Worm (Caenorhabditis elegans) whole organism, L1 larva: ENCODE results near the gene Y22D7AL.6.

Experiments
- lin-13 ChIP-seq: fragments of 150-350 bp; optimal IDR thresholded peaks from 2 replicates; lab custom pipeline; 2014; ENCODE audit warnings: missing biosample characterization, missing genetic modification reagents, missing genetic modification characterization
- mab-9 ChIP-seq: fragments of 200-800 bp; sonication (Bioruptor generic); IDR thresholded peaks from 2 replicates; pipeline ENCODE4 v1.3.6; 2022; ENCODE audit warnings: missing genetic modification reagents, missing genetic modification characterization, missing compliant biosample characterization
- mdl-1 ChIP-seq, 2 experiments: fragments of 150-350 bp; optimal IDR thresholded peaks; 2 replicates each; lab custom pipeline; 2014 to 2017; ENCODE audit warnings: missing biosample characterization in 2 of 2, missing genetic modification characterization in 2 of 2, inconsistent platforms in 1 of 2
- mep-1 ChIP-seq: fragments of 150-350 bp; optimal IDR thresholded peaks from 2 replicates; lab custom pipeline; 2014; ENCODE audit warnings: missing biosample characterization, missing genetic modification characterization
- nhr-11 ChIP-seq: fragments of 150-350 bp; optimal IDR thresholded peaks from 2 replicates; lab custom pipeline; 2014; ENCODE audit warnings: missing biosample characterization, missing genetic modification characterization
- nhr-12 ChIP-seq: sonication (generic microtip); optimal IDR thresholded peaks from 2 replicates; lab custom pipeline; 2017; ENCODE audit warnings: missing biosample characterization, missing genetic modification characterization
- nhr-237 ChIP-seq: fragments of 150-350 bp; optimal IDR thresholded peaks from 2 replicates; lab custom pipeline; 2014; ENCODE audit warnings: missing biosample characterization, missing genetic modification characterization
- nhr-77 ChIP-seq: fragments of 150-350 bp; optimal IDR thresholded peaks from 2 replicates; lab custom pipeline; 2014; ENCODE audit warnings: missing biosample characterization, missing genetic modification characterization
- pax-3 ChIP-seq: fragments of 200-800 bp; sonication (Bioruptor generic); optimal IDR thresholded peaks from 2 replicates; lab custom pipeline; 2018; ENCODE audit warnings: mild to moderate bottlenecking, missing genetic modification characterization, moderate library complexity, missing compliant biosample characterization
- skn-1 ChIP-seq: fragments of 150-350 bp; optimal IDR thresholded peaks from 2 replicates; lab custom pipeline; 2014; ENCODE audit warnings: missing biosample characterization, missing genetic modification characterization
- snpc-4 ChIP-seq: fragments of 150-350 bp; optimal IDR thresholded peaks from 2 replicates; lab custom pipeline; 2014; ENCODE audit warnings: missing biosample characterization, missing genetic modification characterization
- unc-130 ChIP-seq: fragments of 150-350 bp; optimal IDR thresholded peaks from 2 replicates; lab custom pipeline; 2017; ENCODE audit warnings: missing biosample characterization, missing genetic modification characterization, inconsistent platforms
- unc-62 ChIP-seq: fragments of 150-350 bp; optimal IDR thresholded peaks from 2 replicates; lab custom pipeline; 2014; ENCODE audit warnings: missing biosample characterization, missing genetic modification reagents, missing genetic modification characterization
- ztf-4 ChIP-seq: fragments of 150-350 bp; optimal IDR thresholded peaks from 2 replicates; lab custom pipeline; 2014; ENCODE audit warnings: missing biosample characterization, missing genetic modification characterization

DNA sequence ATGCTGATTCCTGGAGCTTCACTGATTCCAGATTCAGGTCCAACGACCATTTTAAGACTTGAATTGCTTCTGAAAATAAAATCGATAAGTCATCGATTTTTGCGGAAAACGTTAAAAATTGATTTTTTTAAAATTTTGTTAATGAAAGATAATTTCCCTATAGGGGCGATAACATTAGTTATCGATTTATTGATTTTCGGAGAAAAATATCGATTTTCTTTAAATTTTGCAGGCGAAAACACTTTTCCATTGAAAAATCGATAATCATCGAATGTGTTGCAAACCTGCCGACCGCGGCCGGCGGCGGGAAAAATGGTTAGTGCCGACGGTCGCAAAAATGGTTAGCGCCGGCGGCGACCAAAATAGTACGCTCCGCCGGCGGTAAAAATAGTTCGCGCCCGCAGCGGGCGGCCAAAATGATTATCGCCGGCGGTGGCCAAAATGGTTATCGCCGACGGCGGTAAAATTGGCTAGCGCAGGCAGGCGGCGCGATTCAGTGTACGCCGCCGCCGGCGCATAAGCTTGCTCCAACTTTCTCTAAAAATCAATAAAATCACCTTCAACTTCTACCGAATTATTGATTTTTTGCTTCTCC is 8.3 kb downstream of the Y22D7AL.6 start:
- TF ChIP-seq nhr-237 (no peak), unc-62 (GFP tag; lab: Kevin White, UChicago) (no peak), unc-130 (tag; lab: Kevin White, UChicago) (no peak), mab-9 (GFP tag; lab: Robert Waterston, UW) (no peak), ztf-4 (tag; lab: Kevin White, UChicago) (no peak), mep-1 (no peak), snpc-4 (no peak), nhr-11 (no peak), mdl-1 (tag; optimal IDR thresholded peaks at IDR 0.05; lab: Kevin White, UChicago) (no peak), nhr-77 (tag; lab: Kevin White, UChicago) (no peak), pax-3 (tag; lab: Kevin White, UChicago) (no peak), skn-1 (tag; lab: Kevin White, UChicago) (no peak), nhr-12 (tag; lab: Kevin White, UChicago) (no peak), lin-13 (GFP tag; lab: Kevin White, UChicago) (no peak)
